Fruit fly (Drosophila melanogaster) whole organism, embryonic: ENCODE results near the gene Rfx.
A peak's percentile ranks its signal among the peaks of the same experiment; 100 is the strongest.

Experiments
- Blimp-1 ChIP-seq: fragments of 200-800 bp; sonication (Bioruptor generic); optimal IDR thresholded peaks from 3 replicates; lab custom pipeline; 2018; ENCODE audit warnings: missing biosample characterization, missing genetic modification characterization, mild to moderate bottlenecking, moderate library complexity, missing genetic modification reagents
- BtbVII ChIP-seq: fragments of 200-800 bp; sonication (Bioruptor generic); optimal IDR thresholded peaks from 3 replicates; lab custom pipeline; 2017; ENCODE audit warnings: missing biosample characterization, mild to moderate bottlenecking, missing genetic modification characterization
- CG10274 ChIP-seq: fragments of 200-800 bp; sonication (Bioruptor generic); optimal IDR thresholded peaks from 3 replicates; lab custom pipeline; 2017; ENCODE audit warnings: missing biosample characterization, mild to moderate bottlenecking, missing genetic modification characterization
- CG13287 ChIP-seq: fragments of 200-800 bp; sonication (Bioruptor generic); IDR thresholded peaks from 2 replicates; pipeline ENCODE4 v1.3.6; 2022; ENCODE audit warnings: missing biosample characterization, missing genetic modification characterization; ENCODE audit not compliant: partially characterized antibody
- CG13894 ChIP-seq: fragments of 200-800 bp; sonication (Bioruptor generic); optimal IDR thresholded peaks from 3 replicates; lab custom pipeline; 2018; ENCODE audit warnings: missing biosample characterization, mild to moderate bottlenecking, missing genetic modification characterization, moderate library complexity
- CG14014 ChIP-seq: fragments of 200-800 bp; sonication (Bioruptor generic); IDR thresholded peaks from 2 replicates; pipeline ENCODE4 v1.3.6; 2022; ENCODE audit warnings: missing biosample characterization, missing genetic modification characterization
- CG15011 ChIP-seq: fragments of 200-800 bp; sonication (Bioruptor generic); optimal IDR thresholded peaks from 3 replicates; lab custom pipeline; 2018; ENCODE audit warnings: missing biosample characterization, mild to moderate bottlenecking, missing genetic modification characterization
- CG15696 ChIP-seq: fragments of 200-800 bp; sonication (Bioruptor generic); optimal IDR thresholded peaks from 2 replicates; lab custom pipeline; 2019; ENCODE audit warnings: missing biosample characterization, mild to moderate bottlenecking, missing genetic modification characterization, moderate library complexity
- CG1647 ChIP-seq: fragments of 200-800 bp; sonication (Bioruptor generic); optimal IDR thresholded peaks from 3 replicates; lab custom pipeline; 2016; ENCODE audit warnings: missing biosample characterization, missing genetic modification characterization
- CG16815 ChIP-seq: fragments of 200-800 bp; sonication (Bioruptor generic); optimal IDR thresholded peaks from 3 replicates; lab custom pipeline; 2017; ENCODE audit warnings: missing biosample characterization, mild to moderate bottlenecking, missing genetic modification characterization
- CG17829 ChIP-seq: fragments of 200-800 bp; optimal IDR thresholded peaks from 2 replicates; lab custom pipeline; 2019; ENCODE audit warnings: missing biosample characterization, mild to moderate bottlenecking, missing genetic modification characterization, moderate library complexity
- CG1792 ChIP-seq: fragments of 200-800 bp; sonication (Bioruptor generic); optimal IDR thresholded peaks from 2 replicates; lab custom pipeline; 2016; ENCODE audit warnings: missing biosample characterization, missing genetic modification characterization
- CG2712 ChIP-seq: fragments of 200-800 bp; optimal IDR thresholded peaks from 3 replicates; lab custom pipeline; 2019; ENCODE audit warnings: missing biosample characterization, mild to moderate bottlenecking, missing genetic modification characterization, moderate library complexity
- CG32772 ChIP-seq: fragments of 200-800 bp; sonication (Bioruptor generic); IDR thresholded peaks from 2 replicates; pipeline ENCODE4 v1.3.6; 2022; ENCODE audit warnings: missing biosample characterization, missing genetic modification characterization
- CG34376 ChIP-seq: fragments of 200-800 bp; sonication (Bioruptor generic); optimal IDR thresholded peaks from 2 replicates; lab custom pipeline; 2018; ENCODE audit warnings: missing biosample characterization, mild to moderate bottlenecking, missing genetic modification characterization
- CG3847 ChIP-seq: fragments of 200-800 bp; sonication (Bioruptor generic); IDR thresholded peaks from 2 replicates; pipeline ENCODE4 v1.3.6; 2022; ENCODE audit warnings: missing biosample characterization, missing genetic modification characterization
- CG4854 ChIP-seq: fragments of 200-800 bp; sonication (Bioruptor generic); optimal IDR thresholded peaks from 2 replicates; lab custom pipeline; 2016; ENCODE audit warnings: missing biosample characterization, missing genetic modification characterization, inconsistent platforms
- CG6813 ChIP-seq: fragments of 200-800 bp; sonication (Bioruptor generic); optimal IDR thresholded peaks from 2 replicates; lab custom pipeline; 2017; ENCODE audit warnings: missing biosample characterization, missing genetic modification characterization, mild to moderate bottlenecking, moderate library complexity, missing genetic modification reagents
- CG8388 ChIP-seq: fragments of 200-800 bp; sonication (Bioruptor generic); optimal IDR thresholded peaks from 2 replicates; lab custom pipeline; 2019; ENCODE audit warnings: missing biosample characterization, mild to moderate bottlenecking, missing genetic modification characterization, moderate library complexity
- CG8765 ChIP-seq: fragments of 200-800 bp; sonication (Bioruptor generic); IDR thresholded peaks from 2 replicates; pipeline ENCODE4 v1.3.6; 2022; ENCODE audit warnings: missing biosample characterization, missing genetic modification characterization
- CG8924 ChIP-seq: fragments of 200-800 bp; optimal IDR thresholded peaks from 3 replicates; lab custom pipeline; 2019; ENCODE audit warnings: missing biosample characterization, mild to moderate bottlenecking, missing genetic modification characterization, moderate library complexity
- CG9437 ChIP-seq: fragments of 200-800 bp; sonication (Bioruptor generic); optimal IDR thresholded peaks from 2 replicates; lab custom pipeline; 2018; ENCODE audit warnings: missing biosample characterization, mild to moderate bottlenecking, missing genetic modification characterization
- Chrac-16 ChIP-seq: fragments of 200-800 bp; sonication (Bioruptor generic); optimal IDR thresholded peaks from 3 replicates; lab custom pipeline; 2016; ENCODE audit warnings: missing biosample characterization, missing genetic modification characterization
- Dek ChIP-seq: fragments of 200-800 bp; sonication (Bioruptor generic); optimal IDR thresholded peaks from 3 replicates; lab custom pipeline; 2019; ENCODE audit warnings: missing biosample characterization, mild to moderate bottlenecking, missing genetic modification characterization, moderate library complexity
- Dip2 ChIP-seq: fragments of 200-800 bp; sonication (Bioruptor generic); IDR thresholded peaks from 2 replicates; pipeline ENCODE4 v1.3.6; 2022; ENCODE audit warnings: missing biosample characterization, missing genetic modification characterization
- Gsc ChIP-seq: fragments of 200-800 bp; sonication (Bioruptor generic); IDR thresholded peaks from 2 replicates; pipeline ENCODE4 v1.3.6; 2022; ENCODE audit warnings: missing biosample characterization, missing genetic modification characterization
- Gug ChIP-seq: fragments of 200-800 bp; sonication (Bioruptor generic); IDR thresholded peaks from 4 replicates; pipeline ENCODE4 v1.3.6; 2022; ENCODE audit warnings: missing biosample characterization, missing genetic modification characterization
- Nf-YB ChIP-seq: fragments of 200-800 bp; sonication (Bioruptor generic); optimal IDR thresholded peaks from 3 replicates; lab custom pipeline; 2019; ENCODE audit warnings: missing biosample characterization, mild to moderate bottlenecking, missing genetic modification characterization, moderate library complexity
- Nf-YC ChIP-seq: fragments of 200-800 bp; optimal IDR thresholded peaks from 3 replicates; lab custom pipeline; 2019; ENCODE audit warnings: missing biosample characterization, mild to moderate bottlenecking, missing genetic modification characterization, moderate library complexity
- Rfx ChIP-seq: fragments of 200-800 bp; sonication (Bioruptor generic); IDR thresholded peaks from 2 replicates; pipeline ENCODE4 v1.3.6; 2022; ENCODE audit warnings: missing biosample characterization, missing genetic modification characterization
- Sin3A ChIP-seq: fragments of >200 bp; optimal IDR thresholded peaks from 2 replicates; lab custom pipeline; 2018
- Tbp ChIP-seq: fragments of >200 bp; optimal IDR thresholded peaks from 2 replicates; lab custom pipeline; 2018; ENCODE audit warnings: missing biosample characterization, missing genetic modification characterization
- Xbp1 ChIP-seq: fragments of 200-800 bp; sonication (Bioruptor generic); optimal IDR thresholded peaks from 3 replicates; lab custom pipeline; 2016; ENCODE audit warnings: missing biosample characterization, mild to moderate bottlenecking, missing genetic modification characterization
- aop ChIP-seq: fragments of 200-800 bp; sonication (Bioruptor generic); IDR thresholded peaks from 2 replicates; pipeline ENCODE4 v1.3.6; 2022; ENCODE audit warnings: missing biosample characterization, missing genetic modification characterization
- az2 ChIP-seq: fragments of 200-800 bp; sonication (Bioruptor generic); optimal IDR thresholded peaks from 3 replicates; lab custom pipeline; 2016; ENCODE audit warnings: missing biosample characterization, missing genetic modification characterization
- cad ChIP-seq: fragments of >200 bp; optimal IDR thresholded peaks from 2 replicates; lab custom pipeline; 2017; ENCODE audit warnings: missing biosample characterization, missing genetic modification characterization
- dati ChIP-seq: fragments of 200-800 bp; sonication (Bioruptor generic); IDR thresholded peaks from 2 replicates; pipeline ENCODE4 v1.3.6; 2022; ENCODE audit warnings: missing biosample characterization, missing genetic modification characterization
- dm ChIP-seq: fragments of 200-800 bp; sonication (Bioruptor generic); optimal IDR thresholded peaks from 3 replicates; lab custom pipeline; 2016; ENCODE audit warnings: missing biosample characterization, missing genetic modification characterization
- dpn ChIP-seq, 2 experiments: fragments of 200-800 bp; sonication (Bioruptor generic); optimal IDR thresholded peaks; 3 replicates each; lab custom pipeline; 2016; ENCODE audit warnings: missing biosample characterization in 2 of 2, missing genetic modification characterization in 2 of 2
- en ChIP-seq: fragments of 200-800 bp; sonication (Bioruptor generic); optimal IDR thresholded peaks from 2 replicates; lab custom pipeline; 2016; ENCODE audit warnings: missing biosample characterization, missing genetic modification characterization
- esg ChIP-seq: fragments of 200-800 bp; sonication (Bioruptor generic); conservative IDR thresholded peaks from 2 replicates; pipeline ENCODE4 v1.3.6; 2022; ENCODE audit warnings: missing biosample characterization, missing genetic modification characterization
- ftz-f1 ChIP-seq: fragments of 200-800 bp; sonication (Bioruptor generic); optimal IDR thresholded peaks from 2 replicates; lab custom pipeline; 2016; ENCODE audit warnings: missing biosample characterization, missing genetic modification characterization
- ken ChIP-seq: fragments of 200-800 bp; sonication (Bioruptor generic); IDR thresholded peaks from 3 replicates; pipeline ENCODE4 v1.3.6; 2022; ENCODE audit warnings: missing biosample characterization, missing genetic modification characterization
- knrl ChIP-seq: fragments of 200-800 bp; sonication (Bioruptor generic); IDR thresholded peaks from 3 replicates; pipeline ENCODE4 v1.3.6; 2022; ENCODE audit warnings: missing biosample characterization, missing genetic modification characterization; ENCODE audit not compliant: partially characterized antibody
- lov ChIP-seq, 2 experiments: fragments of 200-800 bp in 1 of 2; fragments of >200 bp in 1 of 2; sonication (Bioruptor generic) in 1 of 2; IDR thresholded peaks in 1 of 2; optimal IDR thresholded peaks in 1 of 2; 2 replicates in 1 of 2; 3 replicates in 1 of 2; pipeline versions ENCODE4 v1.3.6 to Lab custom; 2017 to 2022; ENCODE audit warnings: missing biosample characterization in 1 of 2, missing genetic modification characterization in 1 of 2
- mam ChIP-seq: fragments of 200-800 bp; sonication (Bioruptor generic); optimal IDR thresholded peaks from 3 replicates; lab custom pipeline; 2016; ENCODE audit warnings: missing biosample characterization, missing genetic modification characterization
- mirr ChIP-seq: fragments of 200-800 bp; sonication (Bioruptor generic); optimal IDR thresholded peaks from 3 replicates; lab custom pipeline; 2018; ENCODE audit warnings: missing biosample characterization, mild to moderate bottlenecking, missing genetic modification characterization
- vnd ChIP-seq: fragments of 200-800 bp; sonication (Bioruptor generic); IDR thresholded peaks from 3 replicates; pipeline ENCODE4 v1.3.6; 2022; ENCODE audit warnings: missing biosample characterization, missing genetic modification characterization; ENCODE audit not compliant: partially characterized antibody
- z ChIP-seq: fragments of 200-800 bp; sonication (Bioruptor generic); IDR thresholded peaks from 3 replicates; pipeline ENCODE4 v1.3.6; 2022; ENCODE audit warnings: missing biosample characterization, missing genetic modification characterization
- zfh1 ChIP-seq: fragments of 200-800 bp; sonication (Bioruptor generic); IDR thresholded peaks from 3 replicates; pipeline ENCODE4 v1.3.6; 2022; ENCODE audit warnings: missing biosample characterization, missing genetic modification characterization

Rfx gene

DNA sequence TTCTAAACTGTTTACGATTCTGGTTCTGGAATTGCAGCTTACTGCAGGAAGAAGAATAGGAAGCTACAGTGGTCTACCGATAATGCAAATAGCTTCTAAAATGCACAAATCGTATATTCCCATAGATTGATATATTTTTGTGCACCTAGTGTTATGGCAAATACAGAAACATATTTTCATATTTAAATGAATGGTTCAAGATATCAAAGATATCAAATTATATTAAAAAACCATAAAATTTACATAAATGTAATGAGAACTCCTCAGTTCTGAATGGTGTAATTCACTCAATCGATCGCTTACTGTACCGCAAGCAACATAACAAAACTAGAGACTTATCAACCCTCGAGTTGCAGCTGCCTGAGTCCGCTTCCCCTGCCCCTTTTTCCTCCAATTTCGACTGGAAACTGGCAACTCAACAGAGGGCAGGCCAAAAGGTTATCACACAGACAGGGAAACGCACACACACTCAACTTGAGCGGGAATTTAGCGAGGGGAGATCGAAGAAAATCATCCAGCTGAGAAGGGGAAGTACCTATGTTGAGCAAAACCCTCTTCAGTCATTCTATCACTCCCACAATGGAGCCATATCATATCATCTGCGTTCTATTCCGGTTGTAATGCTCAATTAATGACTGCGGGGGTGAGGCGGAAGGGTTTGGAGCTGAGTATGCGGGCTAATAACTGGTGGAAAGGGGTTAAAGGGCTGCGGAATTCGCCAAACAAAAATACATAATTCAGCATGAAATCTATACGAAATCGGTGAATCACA, 23.8 kb downstream of the Rfx start (continued):
- TF ChIP-seq Nf-YB, result peak; percentile 20
- TF ChIP-seq Gsc (GFP tag; lab: Robert Waterston, UW), result no peak
- no peak for TF ChIP-seq CG14014 (GFP tag; lab: Robert Waterston, UW)
- TF ChIP-seq Dip2 (GFP tag; lab: Robert Waterston, UW), result no peak
- TF ChIP-seq Blimp-1 (GFP tag; lab: Kevin White, UChicago), result peak; percentile 40
- TF ChIP-seq Sin3A (lab: Kevin White, UChicago), result no peak
- no peak for TF ChIP-seq CG6813 (GFP tag; lab: Kevin White, UChicago)
- no peak for TF ChIP-seq CG1792 (GFP tag; lab: Kevin White, UChicago)
- no peak for TF ChIP-seq dpn (GFP tag; optimal IDR thresholded peaks at IDR 0.05; lab: Kevin White, UChicago)
- no peak for TF ChIP-seq Dek (tag; lab: Kevin White, UChicago)
- no peak for TF ChIP-seq Tbp
- TF ChIP-seq ftz-f1 (GFP tag; lab: Kevin White, UChicago), result no peak
- no peak for TF ChIP-seq z (GFP tag; lab: Robert Waterston, UW)
- peak; percentile 43 for TF ChIP-seq az2 (GFP tag; lab: Kevin White, UChicago)
- TF ChIP-seq CG8765 (GFP tag; lab: Robert Waterston, UW), result no peak
- TF ChIP-seq CG2712 (tag; lab: Kevin White, UChicago), result peak; percentile 73
- TF ChIP-seq CG3847 (GFP tag; lab: Robert Waterston, UW), result no peak
- TF ChIP-seq CG8924 (tag; lab: Kevin White, UChicago), result peak; percentile 59
- peak; percentile 51 for TF ChIP-seq CG16815
- no peak for TF ChIP-seq mirr (GFP tag; lab: Kevin White, UChicago)
- TF ChIP-seq CG4854 (GFP tag; lab: Kevin White, UChicago), result no peak
- no peak for TF ChIP-seq mam (GFP tag; lab: Kevin White, UChicago)
- TF ChIP-seq en, result no peak
- no peak for TF ChIP-seq dm (GFP tag; lab: Kevin White, UChicago)
- TF ChIP-seq Nf-YC, result no peak
- TF ChIP-seq CG1647 (GFP tag; lab: Kevin White, UChicago), result no peak
- TF ChIP-seq CG17829 (tag; lab: Kevin White, UChicago), result peak; percentile 67
- no peak for TF ChIP-seq aop (GFP tag; lab: Robert Waterston, UW)
- no peak for TF ChIP-seq knrl (GFP tag; lab: Robert Waterston, UW)
- TF ChIP-seq vnd (GFP tag; lab: Robert Waterston, UW), result no peak
- no peak for TF ChIP-seq Gug (GFP tag; lab: Robert Waterston, UW)
- no peak for TF ChIP-seq cad (GFP tag; lab: Kevin White, UChicago)
- TF ChIP-seq CG13287, result no peak
- TF ChIP-seq CG13894 (tag; lab: Kevin White, UChicago), result peak; percentile 52
- no peak for TF ChIP-seq CG15011 (GFP tag; lab: Kevin White, UChicago)
- TF ChIP-seq BtbVII, result no peak
- TF ChIP-seq Xbp1 (GFP tag; lab: Kevin White, UChicago), result peak; percentile 13
- no peak for TF ChIP-seq dati (GFP tag; lab: Robert Waterston, UW)
- no peak for TF ChIP-seq ken (GFP tag; lab: Robert Waterston, UW)
- TF ChIP-seq Rfx (GFP tag; lab: Robert Waterston, UW), result no peak
- TF ChIP-seq lov (optimal IDR thresholded peaks at IDR 0.05; lab: Kevin White, UChicago), result no peak
- TF ChIP-seq lov (GFP tag; IDR thresholded peaks at IDR 0.05; lab: Robert Waterston, UW), result no peak
- TF ChIP-seq zfh1 (GFP tag; lab: Robert Waterston, UW), result no peak
- no peak for TF ChIP-seq CG10274 (GFP tag; lab: Kevin White, UChicago)
- TF ChIP-seq esg (GFP tag; lab: Robert Waterston, UW), result no peak
- peak; percentile 81 for TF ChIP-seq CG15696 (tag; lab: Kevin White, UChicago)
- TF ChIP-seq CG34376 (GFP tag; lab: Kevin White, UChicago), result no peak
- peak; percentile 9 for TF ChIP-seq Chrac-16
- TF ChIP-seq CG8388, result peak; percentile 33
- TF ChIP-seq CG9437 (GFP tag; lab: Kevin White, UChicago), result peak; percentile 19
- no peak for TF ChIP-seq CG32772 (GFP tag; lab: Robert Waterston, UW)
